Worm (Caenorhabditis elegans) whole organism, L2 larva: ENCODE results near the gene gst-35.

ENCODE experiments used
- ZK546.5 ChIP-seq: sonication (generic microtip); optimal IDR thresholded peaks from 2 replicates; lab custom pipeline; 2017; ENCODE audit warnings: missing biosample characterization, missing genetic modification characterization
- ama-1 ChIP-seq: fragments of 150-350 bp; optimal IDR thresholded peaks from 2 replicates; lab custom pipeline; 2018; ENCODE audit warnings: inconsistent platforms
- nhr-10 ChIP-seq: sonication (generic microtip); optimal IDR thresholded peaks from 2 replicates; lab custom pipeline; 2017; ENCODE audit warnings: missing biosample characterization, missing genetic modification characterization
- nhr-11 ChIP-seq: fragments of 150-350 bp; optimal IDR thresholded peaks from 2 replicates; lab custom pipeline; 2014; ENCODE audit warnings: missing biosample characterization, missing genetic modification characterization
- nhr-237 ChIP-seq: fragments of 150-350 bp; optimal IDR thresholded peaks from 2 replicates; lab custom pipeline; 2014; ENCODE audit warnings: missing biosample characterization, missing genetic modification characterization
- nhr-6 ChIP-seq: fragments of 150-350 bp; optimal IDR thresholded peaks from 2 replicates; lab custom pipeline; 2014; ENCODE audit warnings: missing biosample characterization, missing genetic modification characterization
- unc-62 ChIP-seq: fragments of 150-350 bp; optimal IDR thresholded peaks from 2 replicates; lab custom pipeline; 2014; ENCODE audit warnings: missing biosample characterization, missing genetic modification reagents, missing genetic modification characterization
- ztf-11 ChIP-seq: sonication (generic microtip); optimal IDR thresholded peaks from 2 replicates; lab custom pipeline; 2017; ENCODE audit warnings: missing biosample characterization, missing genetic modification characterization

DNA sequence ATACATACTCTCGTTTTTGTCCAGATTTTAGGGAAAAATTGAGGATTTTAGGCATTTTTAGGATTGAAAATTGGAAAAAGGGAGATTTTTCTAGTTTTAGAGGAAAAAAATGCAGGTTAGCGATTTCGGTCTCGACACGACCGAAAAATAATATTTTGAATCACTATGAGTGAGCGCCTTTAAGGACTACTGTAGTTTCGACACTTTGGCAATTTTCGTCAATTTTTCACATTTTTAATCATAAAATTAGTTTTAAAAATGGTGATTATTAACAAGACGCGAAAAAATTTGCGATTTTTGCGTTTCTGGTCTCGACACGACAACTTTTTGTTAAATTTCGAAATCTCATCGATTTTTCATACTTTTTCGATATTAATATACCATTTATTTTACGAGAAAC, 41.6 kb upstream of the gst-35 start:
- TF ChIP-seq ZK546.5 = no peak
- TF ChIP-seq ztf-11 (tag; lab: Kevin White, UChicago) = no peak
- TF ChIP-seq nhr-10 = no peak
- no peak for TF ChIP-seq nhr-237 (tag; lab: Kevin White, UChicago)
- TF ChIP-seq unc-62 (GFP tag; lab: Kevin White, UChicago) = no peak
- TF ChIP-seq nhr-6 (tag; lab: Kevin White, UChicago) = no peak
- TF ChIP-seq nhr-11 (tag; lab: Kevin White, UChicago) = no peak
- no peak for TF ChIP-seq ama-1 (lab: Kevin White, UChicago)
